Worm (Caenorhabditis elegans) whole organism, L1 larva: ENCODE data around the gene cyp-13B2.

ENCODE experiments used
- C34B4.2 ChIP-seq: sonication (generic microtip); optimal IDR thresholded peaks from 2 replicates; lab custom pipeline; 2017; ENCODE audit warnings: mild to moderate bottlenecking, missing genetic modification characterization, missing compliant biosample characterization
- ceh-63 ChIP-seq: fragments of 200-800 bp; sonication (Bioruptor generic); optimal IDR thresholded peaks from 2 replicates; lab custom pipeline; 2018; ENCODE audit warnings: mild to moderate bottlenecking, missing genetic modification characterization, missing compliant biosample characterization
- ceh-82 ChIP-seq, 3 experiments: fragments of 150-350 bp in 1 of 3; sonication (generic microtip) in 2 of 3; optimal IDR thresholded peaks; 2 replicates each; lab custom pipeline; 2014 to 2017; ENCODE audit warnings: missing biosample characterization in 3 of 3, missing genetic modification characterization in 3 of 3
- ceh-88 ChIP-seq: fragments of 200-800 bp; sonication (Bioruptor generic); IDR thresholded peaks from 2 replicates; pipeline ENCODE4 v1.3.6; 2022; ENCODE audit warnings: missing genetic modification characterization, missing compliant biosample characterization
- dpl-1 ChIP-seq, 3 experiments: fragments of 150-350 bp in 2 of 3; sonication (generic microtip) in 1 of 3; optimal IDR thresholded peaks; 2 replicates each; lab custom pipeline; 2014 to 2017; ENCODE audit warnings: missing biosample characterization in 3 of 3, missing genetic modification characterization in 3 of 3, missing genetic modification reagents in 3 of 3
- dsc-1 ChIP-seq: sonication (generic microtip); optimal IDR thresholded peaks from 2 replicates; lab custom pipeline; 2016; ENCODE audit warnings: mild to moderate bottlenecking, missing genetic modification characterization, missing compliant biosample characterization
- lin-15B ChIP-seq: fragments of 150-350 bp; sonication (generic microtip); optimal IDR thresholded peaks from 3 replicates; lab custom pipeline; 2014; ENCODE audit warnings: missing biosample characterization, missing genetic modification characterization
- lin-35 ChIP-seq, 2 experiments: fragments of 150-350 bp; optimal IDR thresholded peaks; 2 replicates each; lab custom pipeline; 2014; ENCODE audit warnings: missing biosample characterization in 2 of 2, missing genetic modification characterization in 2 of 2, missing genetic modification reagents in 2 of 2
- lir-3 ChIP-seq: sonication (generic microtip); optimal IDR thresholded peaks from 2 replicates; lab custom pipeline; 2016; ENCODE audit warnings: mild to moderate bottlenecking, missing genetic modification characterization, moderate library complexity, missing compliant biosample characterization; ENCODE audit not compliant: poor library complexity
- pqm-1 ChIP-seq: sonication (generic microtip); optimal IDR thresholded peaks from 3 replicates; lab custom pipeline; 2017; ENCODE audit warnings: missing biosample characterization, missing genetic modification characterization
- sptf-1 ChIP-seq: fragments of 150-350 bp; optimal IDR thresholded peaks from 2 replicates; lab custom pipeline; 2014; ENCODE audit warnings: missing biosample characterization, missing genetic modification characterization
- unc-62 ChIP-seq: fragments of 150-350 bp; optimal IDR thresholded peaks from 2 replicates; lab custom pipeline; 2014; ENCODE audit warnings: missing biosample characterization, missing genetic modification reagents, missing genetic modification characterization

DNA sequence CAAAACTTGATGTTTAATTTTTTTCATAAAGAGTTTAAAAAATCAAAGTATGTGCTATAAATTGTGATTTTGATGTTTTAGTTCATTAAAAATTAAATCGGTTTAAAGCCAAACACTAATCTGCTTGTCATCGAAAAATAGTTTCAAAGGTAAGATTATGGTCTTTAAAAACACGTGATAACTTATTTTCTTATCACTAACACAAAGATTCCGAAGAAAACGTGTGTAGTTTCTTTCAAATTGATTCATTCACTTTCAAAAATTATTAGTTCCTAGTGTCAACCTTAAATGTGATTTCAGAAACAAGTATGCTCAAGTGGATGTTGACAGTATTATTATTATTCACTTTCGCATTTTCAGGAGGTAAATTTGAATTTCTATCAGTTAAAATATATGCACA, 30.6 kb downstream of the cyp-13B2 start, which contains the start of gene E02H4.7:
- TF ChIP-seq unc-62 (GFP tag; lab: Kevin White, UChicago) (no peak), dsc-1 (tag; lab: Kevin White, UChicago) (no peak), dpl-1 (GFP tag; optimal IDR thresholded peaks at IDR 0.05; lab: Kevin White, UChicago) (no peak), sptf-1 (tag; lab: Kevin White, UChicago) (no peak), ceh-63 (GFP tag; lab: Kevin White, UChicago) (no peak), ceh-82 (tag; optimal IDR thresholded peaks at IDR 0.05; lab: Kevin White, UChicago) (no peak), lin-35 (GFP tag; optimal IDR thresholded peaks at IDR 0.05; lab: Kevin White, UChicago) (no peak), pqm-1 (no peak), lin-15B (tag; lab: Kevin White, UChicago) (no peak), lir-3 (tag; lab: Kevin White, UChicago) (no peak), C34B4.2 (tag; lab: Kevin White, UChicago) (no peak), ceh-88 (GFP tag; lab: Robert Waterston, UW) (no peak)
